Worm (Caenorhabditis elegans) whole organism, L1 larva: Measurements from ENCODE around the gene sru-39.

Experiments
- isw-1 ChIP-seq: fragments of 200-800 bp; sonication (Bioruptor generic); IDR thresholded peaks from 2 replicates; pipeline ENCODE4 v1.3.6; 2022; ENCODE audit warnings: missing genetic modification characterization, missing compliant biosample characterization
- skn-1 ChIP-seq: fragments of 150-350 bp; optimal IDR thresholded peaks from 2 replicates; lab custom pipeline; 2014; ENCODE audit warnings: missing biosample characterization, missing genetic modification characterization

DNA sequence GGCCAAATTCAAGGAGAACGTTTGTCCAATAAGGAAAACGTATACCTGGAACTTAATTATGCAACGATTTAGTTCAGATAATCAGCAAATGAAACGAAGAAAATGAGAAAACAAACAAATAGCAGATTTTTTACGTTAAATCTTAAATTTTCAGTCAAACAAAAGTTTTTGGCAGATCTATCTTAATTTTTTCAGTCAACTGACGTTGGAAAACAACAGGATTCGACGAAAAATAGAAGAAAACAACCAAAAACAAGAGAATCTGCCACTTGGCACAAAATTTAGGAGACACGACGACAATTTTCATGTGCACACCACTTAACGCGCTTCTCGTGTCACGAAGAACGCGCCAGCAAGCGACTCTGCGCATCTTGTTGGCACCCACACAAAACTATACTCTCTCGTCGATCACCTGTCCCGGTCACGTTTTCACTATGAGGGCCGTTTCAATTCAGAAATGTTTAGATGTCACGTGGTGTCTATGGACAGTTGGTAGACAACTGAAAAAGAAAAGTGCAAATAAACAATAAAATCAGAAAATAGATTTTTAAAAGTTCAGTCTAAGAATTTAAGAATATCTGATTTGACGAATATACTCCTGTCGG, 13.5 kb upstream of the sru-39 start, which contains the start of gene ztf-7:
- peak; percentile 90 for TF ChIP-seq skn-1 (tag; lab: Kevin White, UChicago)
- peak; percentile 96 for TF ChIP-seq isw-1 (GFP tag; lab: Robert Waterston, UW)
